Fruit fly (Drosophila melanogaster) whole organism, pupa: ENCODE measurements around the gene CG32986.

ENCODE experiments used
- CG12605 ChIP-seq: fragments of 200-800 bp; sonication (Bioruptor generic); IDR thresholded peaks from 2 replicates; pipeline ENCODE4 v1.3.6; 2022; ENCODE audit warnings: missing biosample characterization, missing genetic modification characterization
- CG14655 ChIP-seq: fragments of 200-800 bp; sonication (Bioruptor generic); optimal IDR thresholded peaks from 3 replicates; lab custom pipeline; 2017; ENCODE audit warnings: mild to moderate bottlenecking, missing biosample characterization, missing genetic modification reagents, missing genetic modification characterization
- CG15710 ChIP-seq: fragments of 200-800 bp; sonication (Bioruptor generic); optimal IDR thresholded peaks from 2 replicates; lab custom pipeline; 2018; ENCODE audit warnings: missing biosample characterization, mild to moderate bottlenecking, missing genetic modification characterization, moderate library complexity
- CG17806 ChIP-seq: fragments of 200-800 bp; sonication (Bioruptor generic); optimal IDR thresholded peaks from 2 replicates; lab custom pipeline; 2018; ENCODE audit warnings: missing biosample characterization, mild to moderate bottlenecking, missing genetic modification characterization, moderate library complexity
- CG34367 ChIP-seq: fragments of 200-800 bp; sonication (Bioruptor generic); optimal IDR thresholded peaks from 2 replicates; lab custom pipeline; 2018; ENCODE audit warnings: missing biosample characterization, mild to moderate bottlenecking, missing genetic modification characterization
- CG4496 ChIP-seq: fragments of 200-800 bp; sonication (Bioruptor generic); IDR thresholded peaks from 3 replicates; pipeline ENCODE4 v1.3.6; 2022; ENCODE audit warnings: missing biosample characterization, missing genetic modification characterization
- CG8159 ChIP-seq: fragments of 200-800 bp; sonication (Bioruptor generic); optimal IDR thresholded peaks from 3 replicates; lab custom pipeline; 2018; ENCODE audit warnings: missing biosample characterization, mild to moderate bottlenecking, missing genetic modification characterization, moderate library complexity
- CG8301 ChIP-seq: fragments of 200-800 bp; sonication (Bioruptor generic); optimal IDR thresholded peaks from 2 replicates; lab custom pipeline; 2018; ENCODE audit warnings: missing biosample characterization, mild to moderate bottlenecking, missing genetic modification characterization
- CG9948 ChIP-seq: fragments of 200-800 bp; sonication (Bioruptor generic); optimal IDR thresholded peaks from 2 replicates; lab custom pipeline; 2018; ENCODE audit warnings: missing biosample characterization, mild to moderate bottlenecking, missing genetic modification characterization, moderate library complexity
- D1 ChIP-seq: fragments of 200-800 bp; sonication (Bioruptor generic); optimal IDR thresholded peaks from 2 replicates; lab custom pipeline; 2018; ENCODE audit warnings: missing biosample characterization, mild to moderate bottlenecking, missing genetic modification characterization, moderate library complexity
- EcR ChIP-seq: fragments of 200-800 bp; sonication (Bioruptor generic); optimal IDR thresholded peaks from 3 replicates; lab custom pipeline; 2019; ENCODE audit warnings: missing biosample characterization, missing genetic modification characterization, mild to moderate bottlenecking, moderate library complexity, missing genetic modification reagents
- Ets98B ChIP-seq: fragments of 200-800 bp; sonication (Bioruptor generic); IDR thresholded peaks from 2 replicates; pipeline ENCODE4 v1.3.6; 2022; ENCODE audit warnings: missing biosample characterization, missing genetic modification characterization
- Pif1A ChIP-seq: fragments of 200-800 bp; sonication (Bioruptor generic); optimal IDR thresholded peaks from 3 replicates; lab custom pipeline; 2016; ENCODE audit warnings: missing biosample characterization, missing genetic modification characterization
- Snoo ChIP-seq: fragments of 200-800 bp; sonication (Bioruptor generic); optimal IDR thresholded peaks from 3 replicates; lab custom pipeline; 2017; ENCODE audit warnings: missing biosample characterization, mild to moderate bottlenecking, missing genetic modification characterization, inconsistent platforms
- fd96Ca ChIP-seq: fragments of 200-800 bp; sonication (Bioruptor generic); IDR thresholded peaks from 3 replicates; pipeline ENCODE4 v1.3.6; 2022; ENCODE audit warnings: missing biosample characterization, missing genetic modification characterization

The CG32986 gene

DNA sequence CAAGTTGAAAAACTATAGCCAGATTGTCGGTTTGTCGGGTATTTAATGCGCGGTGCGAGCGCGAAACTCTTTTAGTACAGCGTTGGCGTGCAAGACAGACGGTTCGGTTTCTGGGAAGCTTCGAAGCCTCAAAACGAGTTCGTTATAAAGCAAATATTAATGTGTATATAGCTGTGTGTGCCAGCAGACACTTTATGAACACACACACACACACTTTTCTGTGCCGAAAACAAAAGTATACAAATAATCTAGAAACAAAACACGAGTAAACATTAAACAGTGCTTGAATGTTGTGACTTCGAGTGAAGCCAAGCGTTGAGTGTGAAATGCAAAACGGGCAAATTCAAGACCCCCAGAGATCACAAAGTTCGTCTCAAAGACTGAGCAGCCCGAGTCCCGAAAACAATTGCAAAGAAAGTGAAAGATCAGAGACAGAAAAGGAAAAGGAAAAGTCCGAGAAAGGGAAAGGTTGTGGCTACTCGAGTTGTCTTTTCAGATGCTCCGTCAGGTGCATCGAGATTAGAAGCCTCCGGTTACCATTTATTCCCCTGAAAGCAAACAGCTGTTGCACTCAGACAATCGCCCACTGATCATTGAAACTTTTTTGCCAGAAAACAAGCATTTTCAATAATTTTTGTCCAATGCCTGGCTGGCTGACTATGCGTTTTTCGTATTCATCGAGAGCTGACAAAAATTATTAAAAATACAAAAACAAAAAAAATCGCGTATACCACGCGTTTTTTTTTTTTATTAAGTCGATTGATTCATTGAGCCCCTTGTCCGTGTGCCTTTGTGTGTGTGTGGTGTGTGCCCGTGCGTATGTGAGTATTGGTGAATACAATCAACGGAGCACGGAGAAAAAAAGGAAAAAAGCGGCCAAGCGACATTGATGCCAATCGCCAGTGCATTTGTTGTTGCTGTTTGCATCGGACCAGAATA is 36.4 kb downstream of the CG32986 start, which contains the start of gene CG34398:
Gene CG34398 (plus strand): TSS at position 73 of the 939 bp plus-strand sequence.
- peak; percentile 17 for TF ChIP-seq Pif1A (GFP tag; lab: Kevin White, UChicago)
- TF ChIP-seq Snoo, result no peak
- 0 out of 2 replicates have a peak, but pooled peaks have one; percentile 8 for TF ChIP-seq CG12605 (GFP tag; lab: Robert Waterston, UW)
- peak; percentile 58; the same call in 1 of the 3 replicates for TF ChIP-seq CG4496 (GFP tag; lab: Robert Waterston, UW)
- TF ChIP-seq fd96Ca (GFP tag; lab: Robert Waterston, UW), result peak; percentile 52; the same call in 1 of the 3 replicates
- peak; percentile 13 for TF ChIP-seq CG8159 (tag; lab: Kevin White, UChicago)
- TF ChIP-seq EcR (GFP tag; lab: Kevin White, UChicago), result no peak
- no peak for TF ChIP-seq CG8301 (tag; lab: Kevin White, UChicago)
- peak; percentile 4 for TF ChIP-seq CG14655
- TF ChIP-seq Ets98B (GFP tag; lab: Robert Waterston, UW), result no peak; the same call in 1 of the 2 replicates
- TF ChIP-seq CG34367, result no peak

DNA sequence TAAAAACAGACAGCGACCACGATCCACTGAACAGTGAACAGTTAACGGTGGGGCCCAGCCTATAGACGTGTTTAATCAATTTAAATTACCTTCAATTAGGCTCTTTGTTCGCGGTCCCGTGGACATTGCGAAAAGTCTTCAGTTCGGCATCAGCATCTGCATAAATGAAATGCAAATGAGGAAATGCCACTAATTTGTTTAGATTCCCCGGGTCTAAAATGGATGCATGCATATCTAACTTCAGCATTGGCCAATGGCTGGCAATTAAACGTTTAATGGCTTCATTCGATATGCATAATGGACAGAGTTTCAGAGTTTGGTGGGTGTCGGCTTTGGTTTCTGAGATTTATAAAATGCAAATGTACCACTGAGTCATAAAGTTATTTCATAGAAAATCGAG is 39.3 kb downstream of the CG32986 start:
- TF ChIP-seq CG9948 (no peak), CG12605 (GFP tag; lab: Robert Waterston, UW) (no peak)

DNA sequence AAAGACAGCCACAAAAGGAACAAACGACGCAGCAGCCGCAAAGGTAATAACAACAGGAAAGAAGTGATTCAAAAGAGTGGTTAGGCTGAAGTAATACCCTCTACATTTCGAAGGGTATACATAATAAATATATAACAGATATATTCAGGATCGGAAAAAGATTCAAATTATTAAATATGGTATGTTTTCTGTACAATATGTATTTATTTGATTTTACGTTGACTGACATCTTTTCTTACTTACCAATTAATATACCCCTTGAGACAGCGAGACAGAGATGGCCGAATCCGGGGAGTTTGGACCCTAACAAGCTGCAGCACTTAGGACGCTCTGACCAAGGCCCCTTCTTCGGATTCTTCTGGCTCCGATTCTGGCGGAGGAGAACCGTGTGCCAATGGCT is 43.7 kb downstream of the CG32986 start:
- peak; percentile 26 for TF ChIP-seq CG34367
- peak; percentile 54 for TF ChIP-seq CG8159 (tag; lab: Kevin White, UChicago)
- peak; percentile 2 for TF ChIP-seq Snoo
- peak; percentile 49 for TF ChIP-seq CG17806 (tag; lab: Kevin White, UChicago)
- peak; percentile 35 for TF ChIP-seq CG14655
- peak; percentile 58 for TF ChIP-seq CG9948
- TF ChIP-seq Ets98B (GFP tag; lab: Robert Waterston, UW), result no peak
- TF ChIP-seq D1 (tag; lab: Kevin White, UChicago), result no peak
- TF ChIP-seq CG15710 (tag; lab: Kevin White, UChicago), result peak; percentile 23
- TF ChIP-seq Pif1A (GFP tag; lab: Kevin White, UChicago), result no peak
- TF ChIP-seq CG8301 (tag; lab: Kevin White, UChicago), result no peak
